Worm (Caenorhabditis elegans): Measurements from ENCODE around the gene cdh-7.

The cdh-7 gene

ce11 chrII:14794935-14795454 is 48.0 kb upstream of the cdh-7 start, which contains the start of gene eif-3.B (continued):
- TF ChIP-seq let-607 (tag; optimal IDR thresholded peaks at IDR 0.05) (peak in 1 of 2 experiments; percentile 86), ceh-58 (GFP tag; IDR thresholded peaks at IDR 0.05) (no peak), K12H6.12 (tag; optimal IDR thresholded peaks at IDR 0.05) (peak; percentile 79), cebp-2 (GFP tag; IDR thresholded peaks at IDR 0.05) (no peak), ztf-28 (GFP tag; IDR thresholded peaks at IDR 0.05) (0 out of 2 replicates have a peak, but pooled peaks have one; percentile 40), aptf-2 (GFP tag; conservative IDR thresholded peaks at IDR 0.05) (peak; percentile 62; the same call in 1 of the 2 replicates), F49E8.2 (tag; optimal IDR thresholded peaks at IDR 0.05; ENCODE audit: insufficient read depth) (peak; percentile 34), madf-6 (GFP tag; IDR thresholded peaks at IDR 0.05) (peak; percentile 79), pbrm-1 (GFP tag; IDR thresholded peaks at IDR 0.05) (peak; percentile 80), ztf-3 (GFP tag; optimal IDR thresholded peaks at IDR 0.05) (no peak), lin-26 (GFP tag; IDR thresholded peaks at IDR 0.05) (no peak), lin-40 (tag; optimal IDR thresholded peaks at IDR 0.05) (peak; percentile 88), lag-1 (GFP tag; IDR thresholded peaks at IDR 0.05) (no peak), dpl-1 (GFP tag; optimal IDR thresholded peaks at IDR 0.05) (peak; percentile 71), nhr-27 (tag; optimal IDR thresholded peaks at IDR 0.05) (no peak), somi-1 (GFP tag; optimal IDR thresholded peaks at IDR 0.05) (peak; percentile 47), ceh-100 (GFP tag; IDR thresholded peaks at IDR 0.05) (peak; percentile 73), ceh-91 (GFP tag; IDR thresholded peaks at IDR 0.05) (peak; percentile 39; the same call in 1 of the 2 replicates), pha-4 (tag; optimal IDR thresholded peaks at IDR 0.05) (peak; percentile 75), egl-44 (GFP tag; IDR thresholded peaks at IDR 0.05) (peak; percentile 51; the same call in 1 of the 2 replicates), ztf-6 (GFP tag; IDR thresholded peaks at IDR 0.05) (0 out of 2 replicates have a peak, but pooled peaks have one; percentile 14), madf-10 (tag; optimal IDR thresholded peaks at IDR 0.05) (peak; percentile 77), F10E7.11 (tag; optimal IDR thresholded peaks at IDR 0.05) (no peak), hmg-1.2 (GFP tag; IDR thresholded peaks at IDR 0.05) (peak; percentile 38), lir-1 (GFP tag; conservative IDR thresholded peaks at IDR 0.05) (peak; percentile 75), Y53G8AR.9 (GFP tag; conservative IDR thresholded peaks at IDR 0.05) (0 out of 2 replicates have a peak, but pooled peaks have one; percentile 45), F22D6.2 (tag; optimal IDR thresholded peaks at IDR 0.05) (peak; percentile 15), bed-2 (GFP tag; IDR thresholded peaks at IDR 0.05) (0 out of 2 replicates have a peak, but pooled peaks have one; percentile 29), attf-3 (GFP tag; conservative IDR thresholded peaks at IDR 0.05) (peak; percentile 95), madf-8 (GFP tag; conservative IDR thresholded peaks at IDR 0.05) (peak; percentile 58), F37B4.10 (GFP tag; IDR thresholded peaks at IDR 0.05) (no peak), dox-1 (GFP tag; IDR thresholded peaks at IDR 0.05) (peak; percentile 80), hsf-1 (GFP tag; IDR thresholded peaks at IDR 0.05) (0 out of 2 replicates have a peak, but pooled peaks have one; percentile 52), snpc-3.4 (tag; optimal IDR thresholded peaks at IDR 0.05) (peak; percentile 83), unc-130 (GFP tag; optimal IDR thresholded peaks at IDR 0.05) (peak; percentile 62), tbp1 (GFP tag; optimal IDR thresholded peaks at IDR 0.05) (peak; percentile 50), nfya-2 (GFP tag; IDR thresholded peaks at IDR 0.05) (no peak), repo-1 (tag; optimal IDR thresholded peaks at IDR 0.05) (peak; percentile 33), xnd-1 (tag; optimal IDR thresholded peaks at IDR 0.05) (peak; percentile 37), egrh-3 (GFP tag; IDR thresholded peaks at IDR 0.05) (no peak), D2030.7 (GFP tag; IDR thresholded peaks at IDR 0.05) (peak; percentile 80), hmg-20 (GFP tag; IDR thresholded peaks at IDR 0.05) (0 out of 2 replicates have a peak, but pooled peaks have one; percentile 21), snpc-1.3 (tag; optimal IDR thresholded peaks at IDR 0.05; ENCODE audit: insufficient read depth) (peak; percentile 51), F57A8.1 (GFP tag; optimal IDR thresholded peaks at IDR 0.05) (no peak), F23B12.7 (tag; optimal IDR thresholded peaks at IDR 0.05; ENCODE audit: insufficient read depth) (peak; percentile 64), die-1 (tag; optimal IDR thresholded peaks at IDR 0.05) (peak; percentile 1), sea-2 (GFP tag; IDR thresholded peaks at IDR 0.05) (no peak)
